Worm (Caenorhabditis elegans): ENCODE results near the gene F36H5.14.

ce11 chrII:1731932-1732331 lies 43.4 kb upstream of the F36H5.14 start, which contains the start of gene ceh-82:
- TF ChIP-seq T22C8.4 (GFP tag; IDR thresholded peaks at IDR 0.05): no peak
- TF ChIP-seq ref-1 (GFP tag; conservative IDR thresholded peaks at IDR 0.05): no peak
- no peak for TF ChIP-seq flt-1 (GFP tag; IDR thresholded peaks at IDR 0.05)
